Worm (Caenorhabditis elegans) whole organism, L1 larva: ENCODE measurements around the gene eak-3.

ENCODE experiments used
- aly-2 ChIP-seq: fragments of 150-350 bp; optimal IDR thresholded peaks from 2 replicates; lab custom pipeline; 2014; ENCODE audit warnings: missing biosample characterization, missing genetic modification characterization
- ama-1 ChIP-seq: fragments of 150-350 bp; optimal IDR thresholded peaks from 2 replicates; lab custom pipeline; 2014
- fos-1 ChIP-seq: fragments of 150-350 bp; optimal IDR thresholded peaks from 2 replicates; lab custom pipeline; 2014; ENCODE audit warnings: missing biosample characterization, missing genetic modification characterization
- lin-13 ChIP-seq: fragments of 150-350 bp; optimal IDR thresholded peaks from 2 replicates; lab custom pipeline; 2014; ENCODE audit warnings: missing biosample characterization, missing genetic modification reagents, missing genetic modification characterization
- lsy-2 ChIP-seq, 2 experiments: fragments of 150-350 bp; optimal IDR thresholded peaks; 2 replicates each; lab custom pipeline; 2014; ENCODE audit warnings: missing biosample characterization in 2 of 2, missing genetic modification characterization in 2 of 2
- nhr-20 ChIP-seq: sonication (generic microtip); optimal IDR thresholded peaks from 2 replicates; lab custom pipeline; 2016; ENCODE audit warnings: mild to moderate bottlenecking, missing genetic modification characterization, missing compliant biosample characterization
- nhr-28 ChIP-seq: fragments of 150-350 bp; optimal IDR thresholded peaks from 2 replicates; lab custom pipeline; 2014; ENCODE audit warnings: missing biosample characterization, missing genetic modification characterization
- nhr-77 ChIP-seq: fragments of 150-350 bp; optimal IDR thresholded peaks from 2 replicates; lab custom pipeline; 2014; ENCODE audit warnings: missing biosample characterization, missing genetic modification characterization
- nhr-85 ChIP-seq: sonication (generic microtip); peaks from one replicate; lab custom pipeline; 2016; ENCODE audit warnings: missing genetic modification characterization, inconsistent platforms, missing compliant biosample characterization
- pqm-1 ChIP-seq: sonication (generic microtip); optimal IDR thresholded peaks from 3 replicates; lab custom pipeline; 2017; ENCODE audit warnings: missing biosample characterization, missing genetic modification characterization
- unc-86 ChIP-seq: sonication (generic microtip); optimal IDR thresholded peaks from 2 replicates; lab custom pipeline; 2016; ENCODE audit warnings: missing genetic modification characterization, missing compliant biosample characterization
- zag-1 ChIP-seq: fragments of 150-350 bp; optimal IDR thresholded peaks from 2 replicates; lab custom pipeline; 2014; ENCODE audit warnings: missing biosample characterization, missing genetic modification characterization

DNA sequence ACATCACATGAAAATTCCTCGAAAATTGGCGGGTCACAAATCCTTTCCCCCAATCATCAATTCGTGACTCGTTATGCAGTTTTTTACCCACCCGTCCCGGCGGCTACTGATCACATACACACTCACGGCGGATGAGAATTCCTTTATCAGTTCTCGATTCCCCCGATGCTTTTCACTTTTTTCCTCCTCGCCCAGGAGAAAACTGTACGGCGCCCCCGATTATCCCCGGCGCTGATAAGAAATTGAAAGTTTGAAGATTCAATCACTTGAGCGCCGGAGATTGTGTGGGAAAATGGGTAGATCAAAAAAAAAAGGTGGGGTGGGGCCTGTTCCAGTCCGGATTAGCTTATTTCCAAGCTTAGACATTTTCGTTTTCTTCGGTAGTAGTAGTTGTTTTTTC is 28.5 kb downstream of the eak-3 start:
- TF ChIP-seq unc-86 (no peak), nhr-85 (tag; lab: Kevin White, UChicago) (no peak), nhr-77 (tag; lab: Kevin White, UChicago) (no peak), pqm-1 (tag; lab: Kevin White, UChicago) (no peak), fos-1 (tag; lab: Kevin White, UChicago) (no peak), nhr-28 (no peak), aly-2 (no peak), nhr-20 (tag; lab: Kevin White, UChicago) (no peak), lin-13 (GFP tag; lab: Kevin White, UChicago) (no peak), ama-1 (lab: Kevin White, UChicago) (no peak), lsy-2 (tag; optimal IDR thresholded peaks at IDR 0.05; lab: Kevin White, UChicago) (no peak), zag-1 (no peak)
